Worm (Caenorhabditis elegans) whole organism, L3 larva: ENCODE data around the gene acl-13.

Experiments used
- aly-2 ChIP-seq: fragments of 150-350 bp; optimal IDR thresholded peaks from 2 replicates; lab custom pipeline; 2014; ENCODE audit warnings: missing biosample characterization, missing genetic modification characterization
- ceh-82 ChIP-seq: fragments of 150-350 bp; optimal IDR thresholded peaks from 2 replicates; lab custom pipeline; 2014; ENCODE audit warnings: missing biosample characterization, missing genetic modification characterization
- daf-12 ChIP-seq: fragments of 150-350 bp; optimal IDR thresholded peaks from 2 replicates; lab custom pipeline; 2014; ENCODE audit warnings: missing biosample characterization, missing genetic modification reagents, missing genetic modification characterization
- fkh-10 ChIP-seq: sonication (generic microtip); optimal IDR thresholded peaks from 2 replicates; lab custom pipeline; 2017; ENCODE audit warnings: missing biosample characterization, missing genetic modification reagents, missing genetic modification characterization
- fkh-2 ChIP-seq: fragments of 150-350 bp; optimal IDR thresholded peaks from 2 replicates; lab custom pipeline; 2014; ENCODE audit warnings: missing biosample characterization, missing genetic modification reagents, missing genetic modification characterization
- nhr-237 ChIP-seq: fragments of 150-350 bp; optimal IDR thresholded peaks from 2 replicates; lab custom pipeline; 2014; ENCODE audit warnings: missing biosample characterization, missing genetic modification characterization
- nhr-28 ChIP-seq: fragments of 150-350 bp; optimal IDR thresholded peaks from 2 replicates; lab custom pipeline; 2014; ENCODE audit warnings: missing biosample characterization, missing genetic modification characterization
- nhr-77 ChIP-seq: fragments of 150-350 bp; optimal IDR thresholded peaks from 2 replicates; lab custom pipeline; 2014; ENCODE audit warnings: missing biosample characterization, missing genetic modification characterization
- pha-4 ChIP-seq: fragments of 150-350 bp; optimal IDR thresholded peaks from 2 replicates; lab custom pipeline; 2014; ENCODE audit warnings: missing biosample characterization, missing genetic modification reagents, missing genetic modification characterization
- zag-1 ChIP-seq: fragments of 150-350 bp; optimal IDR thresholded peaks from 2 replicates; lab custom pipeline; 2014; ENCODE audit warnings: missing biosample characterization, missing genetic modification characterization
- ztf-4 ChIP-seq: fragments of 150-350 bp; optimal IDR thresholded peaks from 2 replicates; lab custom pipeline; 2014; ENCODE audit warnings: missing biosample characterization, missing genetic modification characterization

ce11 chrIV:12399983-12400382, 10.3 kb upstream of the acl-13 start:
- no peak for TF ChIP-seq nhr-28 (tag; lab: Kevin White, UChicago)
- TF ChIP-seq ceh-82 (tag; lab: Kevin White, UChicago): no peak
- no peak for TF ChIP-seq pha-4 (tag; lab: Kevin White, UChicago)
- TF ChIP-seq nhr-77: no peak
- no peak for TF ChIP-seq zag-1 (tag; lab: Kevin White, UChicago)
- TF ChIP-seq fkh-2 (tag; lab: Kevin White, UChicago): no peak
- no peak for TF ChIP-seq fkh-10 (GFP tag; lab: Kevin White, UChicago)
- TF ChIP-seq aly-2 (tag; lab: Kevin White, UChicago): no peak
- no peak for TF ChIP-seq ztf-4 (tag; lab: Kevin White, UChicago)
- no peak for TF ChIP-seq daf-12 (tag; lab: Kevin White, UChicago)
- TF ChIP-seq nhr-237 (tag; lab: Kevin White, UChicago): no peak
